Fruit fly (Drosophila melanogaster) whole organism, embryonic: ENCODE measurements around the gene Unc-115b.

Experiments used
- Abd-B ChIP-seq: fragments of 200-800 bp; sonication (Bioruptor generic); optimal IDR thresholded peaks from 2 replicates; lab custom pipeline; 2018; ENCODE audit warnings: missing biosample characterization, mild to moderate bottlenecking, missing genetic modification characterization, moderate library complexity
- Blimp-1 ChIP-seq: fragments of 200-800 bp; sonication (Bioruptor generic); optimal IDR thresholded peaks from 3 replicates; lab custom pipeline; 2018; ENCODE audit warnings: missing biosample characterization, missing genetic modification characterization, mild to moderate bottlenecking, moderate library complexity, missing genetic modification reagents
- CG10267 ChIP-seq: fragments of 200-800 bp; sonication (Bioruptor generic); optimal IDR thresholded peaks from 2 replicates; lab custom pipeline; 2018; ENCODE audit warnings: missing biosample characterization, mild to moderate bottlenecking, missing genetic modification characterization, moderate library complexity
- CG11247 ChIP-seq: fragments of 200-800 bp; sonication (Bioruptor generic); IDR thresholded peaks from 2 replicates; pipeline ENCODE4 v1.3.6; 2022; ENCODE audit warnings: missing biosample characterization, missing genetic modification characterization
- CG11504 ChIP-seq: fragments of 200-800 bp; sonication (Bioruptor generic); optimal IDR thresholded peaks from 3 replicates; lab custom pipeline; 2019; ENCODE audit warnings: missing biosample characterization, mild to moderate bottlenecking, missing genetic modification characterization, moderate library complexity
- CG13775 ChIP-seq: fragments of 200-800 bp; sonication (Bioruptor generic); optimal IDR thresholded peaks from 3 replicates; lab custom pipeline; 2017; ENCODE audit warnings: missing biosample characterization, mild to moderate bottlenecking, missing genetic modification characterization
- CG14014 ChIP-seq: fragments of 200-800 bp; sonication (Bioruptor generic); IDR thresholded peaks from 2 replicates; pipeline ENCODE4 v1.3.6; 2022; ENCODE audit warnings: missing biosample characterization, missing genetic modification characterization
- CG14710 ChIP-seq: fragments of 200-800 bp; sonication (Bioruptor generic); optimal IDR thresholded peaks from 3 replicates; lab custom pipeline; 2019; ENCODE audit warnings: missing biosample characterization, mild to moderate bottlenecking, missing genetic modification characterization, moderate library complexity
- CG17186 ChIP-seq: fragments of 200-800 bp; sonication (Bioruptor generic); optimal IDR thresholded peaks from 3 replicates; lab custom pipeline; 2017; ENCODE audit warnings: missing biosample characterization, missing genetic modification reagents, missing genetic modification characterization
- CG18262 ChIP-seq: fragments of 200-800 bp; optimal IDR thresholded peaks from 3 replicates; lab custom pipeline; 2019; ENCODE audit warnings: missing biosample characterization, mild to moderate bottlenecking, missing genetic modification characterization, moderate library complexity
- CG2116 ChIP-seq: fragments of 200-800 bp; sonication (Bioruptor generic); optimal IDR thresholded peaks from 3 replicates; lab custom pipeline; 2018; ENCODE audit warnings: missing biosample characterization, mild to moderate bottlenecking, missing genetic modification characterization
- CG30020 ChIP-seq: fragments of 200-800 bp; optimal IDR thresholded peaks from 2 replicates; lab custom pipeline; 2019; ENCODE audit warnings: missing biosample characterization, mild to moderate bottlenecking, missing genetic modification characterization, moderate library complexity
- CG3995 ChIP-seq: fragments of 200-800 bp; sonication (Bioruptor generic); optimal IDR thresholded peaks from 3 replicates; lab custom pipeline; 2016; ENCODE audit warnings: missing biosample characterization, missing genetic modification characterization
- CG42726 ChIP-seq: fragments of 200-800 bp; sonication (Bioruptor generic); IDR thresholded peaks from 2 replicates; pipeline ENCODE4 v1.3.6; 2022; ENCODE audit warnings: missing biosample characterization, missing genetic modification characterization; ENCODE audit not compliant: partially characterized antibody
- CG43689 ChIP-seq: fragments of 200-800 bp; sonication (Bioruptor generic); IDR thresholded peaks from 2 replicates; pipeline ENCODE4 v1.3.6; 2022; ENCODE audit warnings: missing biosample characterization, missing genetic modification characterization
- CG5180 ChIP-seq: fragments of 200-800 bp; sonication (Bioruptor generic); optimal IDR thresholded peaks from 3 replicates; lab custom pipeline; 2017; ENCODE audit warnings: missing biosample characterization, missing genetic modification characterization, mild to moderate bottlenecking, moderate library complexity, missing genetic modification reagents
- CG6791 ChIP-seq: fragments of 200-800 bp; sonication (Bioruptor generic); IDR thresholded peaks from 3 replicates; pipeline ENCODE4 v1.3.6; 2022; ENCODE audit warnings: missing biosample characterization, missing genetic modification characterization; ENCODE audit not compliant: partially characterized antibody
- CG8924 ChIP-seq: fragments of 200-800 bp; optimal IDR thresholded peaks from 3 replicates; lab custom pipeline; 2019; ENCODE audit warnings: missing biosample characterization, mild to moderate bottlenecking, missing genetic modification characterization, moderate library complexity
- D19B ChIP-seq: fragments of 200-800 bp; sonication (Bioruptor generic); optimal IDR thresholded peaks from 2 replicates; lab custom pipeline; 2017; ENCODE audit warnings: missing biosample characterization, mild to moderate bottlenecking, missing genetic modification characterization
- Dll ChIP-seq: fragments of 200-800 bp; sonication (Bioruptor generic); IDR thresholded peaks from 4 replicates; pipeline ENCODE4 v1.3.6; 2022; ENCODE audit warnings: missing biosample characterization, missing genetic modification characterization; ENCODE audit not compliant: partially characterized antibody
- Doc3 ChIP-seq: fragments of 200-800 bp; sonication (Bioruptor generic); IDR thresholded peaks from 3 replicates; pipeline ENCODE4 v1.3.6; 2022; ENCODE audit warnings: missing biosample characterization, missing genetic modification characterization; ENCODE audit not compliant: partially characterized antibody
- Dp ChIP-seq: fragments of 200-800 bp; sonication (Bioruptor generic); optimal IDR thresholded peaks from 2 replicates; lab custom pipeline; 2018; ENCODE audit warnings: missing biosample characterization, mild to moderate bottlenecking, missing genetic modification characterization, moderate library complexity
- Dref ChIP-seq: fragments of 200-800 bp; sonication (Bioruptor generic); IDR thresholded peaks from 2 replicates; pipeline ENCODE4 v1.3.6; 2022; ENCODE audit warnings: missing biosample characterization, missing genetic modification characterization
- Fer1 ChIP-seq: fragments of 200-800 bp; sonication (Bioruptor generic); optimal IDR thresholded peaks from 2 replicates; lab custom pipeline; 2017; ENCODE audit warnings: missing biosample characterization, mild to moderate bottlenecking, missing genetic modification characterization
- HLH4C ChIP-seq: fragments of 200-800 bp; sonication (Bioruptor generic); IDR thresholded peaks from 3 replicates; pipeline ENCODE4 v1.3.6; 2022; ENCODE audit warnings: missing biosample characterization, missing genetic modification characterization; ENCODE audit not compliant: partially characterized antibody
- HLH54F ChIP-seq: fragments of 200-800 bp; sonication (Bioruptor generic); optimal IDR thresholded peaks from 3 replicates; lab custom pipeline; 2016; ENCODE audit warnings: missing biosample characterization, missing genetic modification characterization
- HmgD ChIP-seq: fragments of 200-800 bp; sonication (Bioruptor generic); optimal IDR thresholded peaks from 3 replicates; lab custom pipeline; 2016; ENCODE audit warnings: missing biosample characterization, missing genetic modification characterization
- Hr39 ChIP-seq: fragments of >200 bp; optimal IDR thresholded peaks from 2 replicates; lab custom pipeline; 2017
- Meics ChIP-seq: fragments of 200-800 bp; sonication (Bioruptor generic); optimal IDR thresholded peaks from 2 replicates; lab custom pipeline; 2017; ENCODE audit warnings: missing biosample characterization, mild to moderate bottlenecking, missing genetic modification characterization
- Myb ChIP-seq: fragments of 200-800 bp; sonication (Bioruptor generic); optimal IDR thresholded peaks from 2 replicates; lab custom pipeline; 2016; ENCODE audit warnings: missing biosample characterization, missing genetic modification characterization
- Nf-YC ChIP-seq: fragments of 200-800 bp; optimal IDR thresholded peaks from 3 replicates; lab custom pipeline; 2019; ENCODE audit warnings: missing biosample characterization, mild to moderate bottlenecking, missing genetic modification characterization, moderate library complexity
- Opbp ChIP-seq: fragments of 200-800 bp; sonication (Bioruptor generic); IDR thresholded peaks from 3 replicates; pipeline ENCODE4 v1.3.6; 2022; ENCODE audit warnings: missing biosample characterization, missing genetic modification characterization; ENCODE audit not compliant: partially characterized antibody
- Rfx ChIP-seq: fragments of 200-800 bp; sonication (Bioruptor generic); IDR thresholded peaks from 2 replicates; pipeline ENCODE4 v1.3.6; 2022; ENCODE audit warnings: missing biosample characterization, missing genetic modification characterization
- crc ChIP-seq: fragments of 200-800 bp; sonication (Bioruptor generic); optimal IDR thresholded peaks from 2 replicates; lab custom pipeline; 2016; ENCODE audit warnings: missing biosample characterization, missing genetic modification characterization
- exex ChIP-seq: fragments of 200-800 bp; sonication (Bioruptor generic); optimal IDR thresholded peaks from 4 replicates; lab custom pipeline; 2018; ENCODE audit warnings: missing biosample characterization, mild to moderate bottlenecking, missing genetic modification characterization, moderate library complexity
- gsb-n ChIP-seq: fragments of 200-800 bp; sonication (Bioruptor generic); optimal IDR thresholded peaks from 3 replicates; lab custom pipeline; 2018; ENCODE audit warnings: missing biosample characterization, mild to moderate bottlenecking, missing genetic modification characterization
- hbn ChIP-seq: fragments of 200-800 bp; sonication (Bioruptor generic); IDR thresholded peaks from 2 replicates; pipeline ENCODE4 v1.3.6; 2022; ENCODE audit warnings: missing biosample characterization, missing genetic modification characterization; ENCODE audit not compliant: partially characterized antibody
- kni ChIP-seq: fragments of 200-800 bp; sonication (Bioruptor generic); optimal IDR thresholded peaks from 3 replicates; lab custom pipeline; 2017; ENCODE audit warnings: mild to moderate bottlenecking, missing biosample characterization, missing genetic modification reagents, missing genetic modification characterization
- knrl ChIP-seq: fragments of 200-800 bp; sonication (Bioruptor generic); IDR thresholded peaks from 3 replicates; pipeline ENCODE4 v1.3.6; 2022; ENCODE audit warnings: missing biosample characterization, missing genetic modification characterization; ENCODE audit not compliant: partially characterized antibody
- mld ChIP-seq: fragments of 200-800 bp; sonication (Bioruptor generic); IDR thresholded peaks from 3 replicates; pipeline ENCODE4 v1.3.6; 2022; ENCODE audit warnings: missing biosample characterization, missing genetic modification characterization; ENCODE audit not compliant: partially characterized antibody
- nerfin-1 ChIP-seq: fragments of 200-800 bp; sonication (Bioruptor generic); optimal IDR thresholded peaks from 3 replicates; lab custom pipeline; 2019; ENCODE audit warnings: missing biosample characterization, mild to moderate bottlenecking, missing genetic modification characterization, moderate library complexity
- nom ChIP-seq: fragments of 200-800 bp; sonication (Bioruptor generic); optimal IDR thresholded peaks from 2 replicates; lab custom pipeline; 2017; ENCODE audit warnings: missing biosample characterization, missing genetic modification characterization, mild to moderate bottlenecking, moderate library complexity, missing genetic modification reagents
- sens ChIP-seq: fragments of 200-800 bp; sonication (Bioruptor generic); peaks from one replicate; lab custom pipeline; 2016; ENCODE audit warnings: missing biosample characterization, missing genetic modification characterization
- sna ChIP-seq: fragments of 200-800 bp; sonication (Bioruptor generic); IDR thresholded peaks from 2 replicates; pipeline ENCODE4 v1.3.6; 2022; ENCODE audit warnings: missing biosample characterization, missing genetic modification characterization; ENCODE audit not compliant: partially characterized antibody
- tup ChIP-seq: fragments of 200-800 bp; sonication (Bioruptor generic); optimal IDR thresholded peaks from 2 replicates; lab custom pipeline; 2016; ENCODE audit warnings: missing biosample characterization, mild to moderate bottlenecking, missing genetic modification characterization, moderate library complexity
- unc-4 ChIP-seq: fragments of 200-800 bp; sonication (Bioruptor generic); IDR thresholded peaks from 2 replicates; pipeline ENCODE4 v1.3.6; 2022; ENCODE audit warnings: missing biosample characterization, missing genetic modification characterization; ENCODE audit not compliant: partially characterized antibody
- unpg ChIP-seq: fragments of 200-800 bp; sonication (Bioruptor generic); optimal IDR thresholded peaks from 3 replicates; lab custom pipeline; 2018; ENCODE audit warnings: missing biosample characterization, mild to moderate bottlenecking, missing genetic modification characterization, moderate library complexity
- zen ChIP-seq: fragments of 200-800 bp; sonication (Bioruptor generic); optimal IDR thresholded peaks from 3 replicates; lab custom pipeline; 2018; ENCODE audit warnings: missing biosample characterization, mild to moderate bottlenecking, missing genetic modification characterization, moderate library complexity
- zen2 ChIP-seq: fragments of 200-800 bp; sonication (Bioruptor generic); IDR thresholded peaks from 3 replicates; pipeline ENCODE4 v1.3.6; 2022; ENCODE audit warnings: missing biosample characterization, missing genetic modification characterization; ENCODE audit not compliant: partially characterized antibody

Unc-115b gene

dm6 chr3R:9637361-9637760 lies 55.2 kb downstream of the Unc-115b start, which contains the start of gene Scm (continued):
- TF ChIP-seq HmgD = peak; percentile 61
- no peak for TF ChIP-seq nom (GFP tag; lab: Kevin White, UChicago)
- peak; percentile 52 for TF ChIP-seq CG30020 (tag; lab: Kevin White, UChicago)
- TF ChIP-seq HLH54F = no peak
- TF ChIP-seq D19B (GFP tag; lab: Kevin White, UChicago) = no peak
- TF ChIP-seq Doc3 (GFP tag; lab: Robert Waterston, UW) = peak; percentile 90
- peak; percentile 1 for TF ChIP-seq CG13775
- peak; percentile 85 for TF ChIP-seq CG17186 (GFP tag; lab: Kevin White, UChicago)
- no peak for TF ChIP-seq tup (GFP tag; lab: Kevin White, UChicago)
- TF ChIP-seq Dll (GFP tag; lab: Robert Waterston, UW) = peak; percentile 90
- TF ChIP-seq CG14014 (GFP tag; lab: Robert Waterston, UW) = 0 out of 2 replicates have a peak, but pooled peaks have one; percentile 34
- TF ChIP-seq Hr39 (lab: Kevin White, UChicago) = no peak
- TF ChIP-seq Blimp-1 (GFP tag; lab: Kevin White, UChicago) = no peak
- no peak for TF ChIP-seq unpg (GFP tag; lab: Kevin White, UChicago)
- TF ChIP-seq CG2116 (GFP tag; lab: Kevin White, UChicago) = peak; percentile 96
- peak; percentile 46 for TF ChIP-seq gsb-n (tag; lab: Kevin White, UChicago)
- TF ChIP-seq CG11247 (GFP tag; lab: Robert Waterston, UW) = no peak
- peak; percentile 76 for TF ChIP-seq sens
- peak; percentile 99 for TF ChIP-seq CG3995 (GFP tag; lab: Kevin White, UChicago)
- peak; percentile 39 for TF ChIP-seq Fer1 (GFP tag; lab: Kevin White, UChicago)
- peak; percentile 95 for TF ChIP-seq Dref (GFP tag; lab: Robert Waterston, UW)
- TF ChIP-seq CG10267 (tag; lab: Kevin White, UChicago) = peak; percentile 60
- TF ChIP-seq CG43689 (GFP tag; lab: Robert Waterston, UW) = no peak
- peak; percentile 54 for TF ChIP-seq CG14710 (tag; lab: Kevin White, UChicago)
- peak; percentile 22 for TF ChIP-seq exex (tag; lab: Kevin White, UChicago)
- peak; percentile 57 for TF ChIP-seq CG11504 (tag; lab: Kevin White, UChicago)
- peak; percentile 69 for TF ChIP-seq Dp (GFP tag; lab: Kevin White, UChicago)
- no peak for TF ChIP-seq crc (GFP tag; lab: Kevin White, UChicago)
- no peak for TF ChIP-seq Abd-B (GFP tag; lab: Kevin White, UChicago)
- TF ChIP-seq Meics (GFP tag; lab: Kevin White, UChicago) = no peak
- peak; percentile 51; the same call in 1 of the 3 replicates for TF ChIP-seq mld (GFP tag; lab: Robert Waterston, UW)
- peak; percentile 53 for TF ChIP-seq nerfin-1
- peak; percentile 92 for TF ChIP-seq unc-4 (GFP tag; lab: Robert Waterston, UW)
- peak; percentile 19 for TF ChIP-seq CG18262 (tag; lab: Kevin White, UChicago)
- TF ChIP-seq zen2 (GFP tag; lab: Robert Waterston, UW) = peak; percentile 89
- TF ChIP-seq Opbp (GFP tag; lab: Robert Waterston, UW) = peak; percentile 93
- peak; percentile 56 for TF ChIP-seq zen (tag; lab: Kevin White, UChicago)
- TF ChIP-seq Rfx (GFP tag; lab: Robert Waterston, UW) = peak; percentile 24; the same call in 1 of the 2 replicates
- TF ChIP-seq HLH4C (GFP tag; lab: Robert Waterston, UW) = peak; percentile 87
- TF ChIP-seq Myb (GFP tag; lab: Kevin White, UChicago) = peak; percentile 94
- no peak for TF ChIP-seq CG5180 (GFP tag; lab: Kevin White, UChicago)
- TF ChIP-seq CG8924 (tag; lab: Kevin White, UChicago) = peak; percentile 39
- peak; percentile 88 for TF ChIP-seq knrl (GFP tag; lab: Robert Waterston, UW)
- TF ChIP-seq CG6791 (GFP tag; lab: Robert Waterston, UW) = peak; percentile 97
- TF ChIP-seq sna = peak; percentile 95
- TF ChIP-seq kni (GFP tag; lab: Kevin White, UChicago) = peak; percentile 31
- peak; percentile 63 for TF ChIP-seq Nf-YC
- peak; percentile 92 for TF ChIP-seq hbn
- peak; percentile 84; the same call in 1 of the 2 replicates for TF ChIP-seq CG42726
